Worm (Caenorhabditis elegans) whole organism, early embryonic: Measurements from ENCODE around the gene C29E4.9.
"Not testable (repeated sequence)": the region's sequence is repeated elsewhere in the genome, so short reads cannot be mapped to it uniquely, and the experiment has no call there.

Experiments
- B0310.2 ChIP-seq: sonication (generic microtip); optimal IDR thresholded peaks from 2 replicates; lab custom pipeline; 2016; ENCODE audit warnings: mild to moderate bottlenecking, missing genetic modification characterization, missing compliant biosample characterization
- F13C5.2 ChIP-seq: sonication (generic microtip); optimal IDR thresholded peaks from 2 replicates; lab custom pipeline; 2017; ENCODE audit warnings: mild to moderate bottlenecking, missing genetic modification characterization, inconsistent platforms, missing compliant biosample characterization
- aly-1 ChIP-seq: sonication (generic microtip); optimal IDR thresholded peaks from 2 replicates; lab custom pipeline; 2016; ENCODE audit warnings: missing genetic modification characterization, missing compliant biosample characterization
- ama-1 ChIP-seq: fragments of 150-350 bp; optimal IDR thresholded peaks from 2 replicates; lab custom pipeline; 2014
- ceh-13 ChIP-seq: fragments of 200-800 bp; sonication (Bioruptor generic); optimal IDR thresholded peaks from 2 replicates; lab custom pipeline; 2018; ENCODE audit warnings: mild to moderate bottlenecking, missing genetic modification characterization, missing compliant biosample characterization
- ceh-36 ChIP-seq: sonication (generic microtip); optimal IDR thresholded peaks from 2 replicates; lab custom pipeline; 2016; ENCODE audit warnings: missing genetic modification characterization, inconsistent platforms, missing compliant biosample characterization
- ets-7 ChIP-seq: sonication (generic microtip); optimal IDR thresholded peaks from 2 replicates; lab custom pipeline; 2016; ENCODE audit warnings: missing genotype, missing genetic modification characterization, missing compliant biosample characterization
- flt-1 ChIP-seq: fragments of 200-800 bp; sonication (Bioruptor generic); IDR thresholded peaks from 2 replicates; pipeline ENCODE4 v1.3.6; 2022; ENCODE audit warnings: missing genetic modification characterization, missing compliant biosample characterization
- hmbx-1 ChIP-seq: sonication (generic microtip); optimal IDR thresholded peaks from 2 replicates; lab custom pipeline; 2016; ENCODE audit warnings: mild to moderate bottlenecking, missing genetic modification characterization, missing compliant biosample characterization
- hmg-4 ChIP-seq: fragments of 200-800 bp; sonication (Bioruptor generic); optimal IDR thresholded peaks from 2 replicates; lab custom pipeline; 2018; ENCODE audit warnings: mild to moderate bottlenecking, missing genetic modification characterization, missing compliant biosample characterization
- hnd-1 ChIP-seq: sonication (generic microtip); optimal IDR thresholded peaks from 2 replicates; lab custom pipeline; 2016; ENCODE audit warnings: missing genetic modification characterization, missing compliant biosample characterization
- pes-1 ChIP-seq: fragments of 200-800 bp; sonication (Bioruptor generic); IDR thresholded peaks from 2 replicates; pipeline ENCODE4 v1.3.6; 2022; ENCODE audit warnings: missing genetic modification reagents, missing genetic modification characterization, missing compliant biosample characterization
- scrt-1 ChIP-seq: fragments of 200-800 bp; sonication (Bioruptor generic); IDR thresholded peaks from 2 replicates; pipeline ENCODE4 v1.3.6; 2022; ENCODE audit warnings: missing genetic modification characterization, missing compliant biosample characterization
- sea-1 ChIP-seq: fragments of 200-800 bp; sonication (Bioruptor generic); conservative IDR thresholded peaks from 2 replicates; pipeline ENCODE4 v1.3.6; 2022; ENCODE audit warnings: missing genetic modification characterization, missing compliant biosample characterization
- tbx-11 ChIP-seq: fragments of 200-800 bp; sonication (Bioruptor generic); IDR thresholded peaks from 2 replicates; pipeline ENCODE4 v1.3.6; 2022; ENCODE audit warnings: missing genetic modification characterization, missing compliant biosample characterization
- tbx-37 ChIP-seq: fragments of 200-800 bp; sonication (Bioruptor generic); conservative IDR thresholded peaks from 2 replicates; pipeline ENCODE4 v1.3.6; 2022; ENCODE audit warnings: missing genetic modification reagents, missing genetic modification characterization, missing compliant biosample characterization
- tra-4 ChIP-seq: sonication (generic microtip); optimal IDR thresholded peaks from 2 replicates; lab custom pipeline; 2017; ENCODE audit warnings: missing genetic modification characterization, missing compliant biosample characterization

Gene C29E4.9

DNA sequence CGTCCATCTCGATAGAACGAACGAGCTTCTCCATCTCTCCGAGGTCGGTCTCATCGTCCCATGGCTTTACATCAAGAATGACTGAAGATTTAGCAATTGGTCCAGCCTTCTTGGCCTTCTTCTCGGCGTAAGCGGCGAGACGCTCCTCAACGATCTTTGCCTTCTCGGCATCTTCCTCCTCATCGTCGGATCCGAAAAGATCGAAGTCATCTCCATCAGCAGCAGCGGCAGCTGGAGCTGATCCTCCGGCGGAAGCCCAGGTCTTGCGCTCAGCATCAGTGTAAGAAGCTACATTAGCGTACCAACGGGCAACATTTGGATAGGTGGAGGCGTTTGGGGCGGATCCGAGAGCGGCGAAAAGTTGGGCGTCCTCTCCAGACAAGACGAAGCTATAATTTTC is 15.8 kb upstream of the C29E4.9 start:
- TF ChIP-seq hmg-4 (GFP tag; lab: Kevin White, UChicago) (no peak), pes-1 (GFP tag; lab: Robert Waterston, UW) (no peak), ceh-36 (tag; lab: Kevin White, UChicago) (no peak), aly-1 (no peak), hmbx-1 (tag; lab: Kevin White, UChicago) (no peak), scrt-1 (GFP tag; lab: Robert Waterston, UW) (no peak), ama-1 (no peak), tbx-37 (GFP tag; lab: Robert Waterston, UW) (no peak), B0310.2 (tag; lab: Kevin White, UChicago) (no peak), ets-7 (tag; lab: Kevin White, UChicago) (no peak), tra-4 (tag; lab: Kevin White, UChicago) (no peak), flt-1 (GFP tag; lab: Robert Waterston, UW) (no peak), ceh-13 (GFP tag; lab: Kevin White, UChicago) (no peak), hnd-1 (tag; lab: Kevin White, UChicago) (no peak), tbx-11 (GFP tag; lab: Robert Waterston, UW) (no peak), F13C5.2 (no peak)

DNA sequence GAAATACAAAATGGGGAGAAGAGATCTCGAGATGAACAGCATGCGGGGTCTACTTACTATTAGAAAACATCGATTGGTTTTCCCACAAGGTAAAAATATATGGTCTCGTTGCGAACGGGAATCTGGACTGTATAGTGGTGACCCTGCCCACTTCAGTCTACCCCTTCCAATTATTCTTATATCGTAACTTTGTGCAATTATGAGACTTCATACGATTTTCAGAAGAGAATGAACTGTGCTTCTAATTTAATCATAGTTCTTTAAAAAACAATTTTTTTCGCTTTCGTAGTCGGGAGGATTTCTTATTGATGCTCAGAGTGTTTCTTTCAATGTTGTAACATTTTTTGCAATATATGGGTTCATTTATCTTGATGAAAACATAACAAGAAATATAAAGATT is 15.2 kb upstream of the C29E4.9 start, which contains the start of gene F54H12.5:
F54H12.5 (minus strand) TSS at position 101 of the 400 bp plus-strand sequence.
- no peak for TF ChIP-seq ceh-13 (GFP tag; lab: Kevin White, UChicago)
- TF ChIP-seq hmbx-1 (tag; lab: Kevin White, UChicago): no peak
- TF ChIP-seq ceh-36 (tag; lab: Kevin White, UChicago): no peak
- no peak for TF ChIP-seq scrt-1 (GFP tag; lab: Robert Waterston, UW)
- TF ChIP-seq hnd-1 (tag; lab: Kevin White, UChicago): no peak
- no peak for TF ChIP-seq F13C5.2
- TF ChIP-seq flt-1 (GFP tag; lab: Robert Waterston, UW): no peak
- no peak for TF ChIP-seq ama-1

DNA sequence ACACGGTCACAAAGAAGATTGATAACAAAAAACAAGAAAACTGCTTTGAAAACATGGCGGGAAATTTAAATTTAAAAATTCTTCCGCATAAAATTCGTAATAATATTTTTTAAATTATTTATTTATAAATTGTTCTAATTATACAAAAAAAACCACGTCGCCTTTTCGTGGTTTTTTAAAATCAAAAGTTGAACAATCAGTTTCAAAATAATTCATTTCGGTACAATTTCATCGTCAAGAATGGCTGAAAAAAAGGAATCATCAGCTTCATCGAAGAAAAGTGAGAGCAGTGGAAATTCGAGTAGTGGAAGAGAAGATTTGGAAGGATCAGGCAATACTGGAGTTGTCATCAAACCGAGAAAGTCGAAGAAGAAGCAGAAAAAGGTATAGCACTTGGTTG is 12.3 kb upstream of the C29E4.9 start, which contains the start of the genes F54H12.8 and F54H12.7:
F54H12.8 (minus strand) TSS at position 101 of the 400 bp plus-strand sequence.
F54H12.7 (plus strand) TSS at position 229 of the 400 bp plus-strand sequence.
- TF ChIP-seq hnd-1 (tag; lab: Kevin White, UChicago) (no peak), ama-1 (no peak), tra-4 (tag; lab: Kevin White, UChicago) (no peak), aly-1 (no peak), F13C5.2 (no peak), ets-7 (tag; lab: Kevin White, UChicago) (no peak), sea-1 (GFP tag; lab: Robert Waterston, UW) (no peak), hmg-4 (GFP tag; lab: Kevin White, UChicago) (no peak), scrt-1 (GFP tag; lab: Robert Waterston, UW) (no peak), pes-1 (GFP tag; lab: Robert Waterston, UW) (no peak), tbx-11 (GFP tag; lab: Robert Waterston, UW) (no peak), flt-1 (GFP tag; lab: Robert Waterston, UW) (no peak), ceh-36 (tag; lab: Kevin White, UChicago) (no peak), tbx-37 (GFP tag; lab: Robert Waterston, UW) (no peak), hmbx-1 (tag; lab: Kevin White, UChicago) (no peak), B0310.2 (tag; lab: Kevin White, UChicago) (no peak), ceh-13 (GFP tag; lab: Kevin White, UChicago) (no peak)

DNA sequence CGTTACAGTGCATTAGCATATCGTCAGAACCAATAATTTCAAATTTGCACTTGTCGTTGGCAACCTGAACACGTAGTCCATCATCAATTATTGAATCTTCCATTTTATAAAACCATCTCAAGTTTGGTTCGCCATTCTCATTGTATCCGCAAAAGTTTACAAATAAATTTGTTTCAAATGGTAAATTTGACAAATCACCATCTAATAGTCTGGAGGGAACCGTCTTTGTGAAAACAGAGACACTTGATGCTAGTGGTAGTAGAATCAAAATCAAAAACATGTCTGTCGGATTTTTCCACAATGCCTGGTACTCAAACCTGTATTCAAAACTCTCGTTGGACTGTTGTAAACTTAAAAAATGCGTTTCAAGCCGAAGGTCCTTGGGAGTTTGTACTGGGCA is 7.4 kb upstream of the C29E4.9 start, which contains the start of gene F54H12.2:
F54H12.2 (plus strand) TSS at position 301 of the 400 bp plus-strand sequence.
- not testable (repeated sequence) for TF ChIP-seq ceh-36 (tag; lab: Kevin White, UChicago); pes-1 (GFP tag; lab: Robert Waterston, UW); aly-1

DNA sequence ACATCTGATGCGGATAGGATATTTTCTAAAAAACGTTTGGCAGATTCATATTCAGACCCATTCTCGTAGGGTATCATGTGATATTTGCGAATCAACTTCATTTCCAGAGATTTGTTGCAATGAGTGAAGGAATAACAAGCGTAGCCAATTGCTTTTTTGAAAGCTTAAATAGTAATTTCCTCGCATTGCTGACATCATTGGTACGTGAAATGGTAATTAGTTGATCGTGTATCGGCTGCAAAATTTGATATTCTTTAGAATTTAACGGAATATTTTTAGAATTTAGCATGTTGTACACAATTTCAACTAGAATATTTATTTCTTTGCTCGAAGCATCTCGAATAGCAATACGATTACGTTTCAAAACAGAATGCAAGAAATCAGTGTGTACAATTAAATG is 5.8 kb upstream of the C29E4.9 start, which contains the start of gene F54H12.4:
F54H12.4 (minus strand) TSS at position 101 of the 400 bp plus-strand sequence.
- TF ChIP-seq tra-4 (tag; lab: Kevin White, UChicago); aly-1; ceh-13 (GFP tag; lab: Kevin White, UChicago): not testable (repeated sequence)

DNA sequence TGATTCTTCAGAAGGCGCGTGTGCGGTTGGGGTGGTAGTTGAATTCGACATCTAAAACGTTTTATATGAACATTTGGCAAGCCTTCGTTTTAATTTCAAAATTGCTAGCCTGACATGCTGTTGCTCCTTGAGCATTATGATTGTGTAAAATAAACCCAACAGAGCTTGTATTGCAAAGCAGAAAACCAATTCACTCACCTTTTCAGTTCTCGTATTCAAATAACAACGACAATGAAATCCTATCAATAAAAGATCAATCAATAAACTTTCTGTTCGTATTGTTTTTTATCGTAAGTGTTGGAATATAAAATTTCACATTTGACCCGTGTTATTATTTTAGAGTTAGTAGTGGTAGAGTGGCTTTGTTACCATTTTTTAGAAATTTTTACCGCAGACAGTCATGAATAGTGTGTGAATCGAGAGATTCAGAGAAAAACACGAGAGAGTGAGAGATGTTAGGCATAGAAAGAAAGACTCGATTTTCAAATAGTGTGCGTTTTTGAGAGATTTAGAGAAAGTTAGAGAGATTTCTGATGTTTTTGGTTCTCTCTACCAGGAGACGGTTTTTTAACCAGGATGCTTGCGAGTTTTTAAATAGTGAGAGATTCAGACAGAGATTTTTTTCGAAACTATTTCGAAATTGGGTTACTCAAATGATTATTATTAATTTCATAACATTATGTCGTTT is 2.2 kb upstream of the C29E4.9 start, which contains the start of gene F54H12.10:
F54H12.10 (minus strand) TSS at position 51 of the 688 bp plus-strand sequence.
- not testable (repeated sequence) for TF ChIP-seq ama-1; hnd-1 (tag; lab: Kevin White, UChicago); pes-1 (GFP tag; lab: Robert Waterston, UW)

DNA sequence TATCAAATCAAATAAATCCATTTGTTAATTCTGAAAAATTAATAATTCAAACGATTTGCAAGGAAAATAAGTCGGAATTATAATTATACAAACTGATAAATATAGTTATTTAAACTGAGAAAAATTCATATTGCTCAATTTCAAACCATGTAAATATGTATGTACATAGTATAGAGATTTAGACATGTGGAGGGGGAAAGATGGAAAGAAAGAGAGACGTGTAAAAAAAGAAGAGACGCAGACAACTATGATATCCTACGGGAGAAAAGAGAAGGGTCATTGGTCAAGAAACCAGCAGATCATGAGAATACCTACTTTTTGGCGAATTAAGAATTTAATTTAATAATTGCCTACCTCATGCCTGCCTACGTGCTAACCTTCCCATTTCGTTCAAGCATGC is 1.2 kb upstream of the C29E4.9 start, which contains the start of gene C29E4.11:
C29E4.11 (minus strand) TSS at position 30 of the 400 bp plus-strand sequence.
- TF ChIP-seq F13C5.2: no peak
- no peak for TF ChIP-seq hmbx-1 (tag; lab: Kevin White, UChicago)
- TF ChIP-seq ama-1: no peak
- no peak for TF ChIP-seq tbx-11 (GFP tag; lab: Robert Waterston, UW)
- no peak for TF ChIP-seq ceh-13 (GFP tag; lab: Kevin White, UChicago)
- TF ChIP-seq ets-7 (tag; lab: Kevin White, UChicago): no peak
- no peak for TF ChIP-seq hnd-1 (tag; lab: Kevin White, UChicago)
- TF ChIP-seq hmg-4 (GFP tag; lab: Kevin White, UChicago): no peak
- TF ChIP-seq scrt-1 (GFP tag; lab: Robert Waterston, UW): no peak
- TF ChIP-seq aly-1: no peak
- TF ChIP-seq tbx-37 (GFP tag; lab: Robert Waterston, UW): no peak
- TF ChIP-seq B0310.2 (tag; lab: Kevin White, UChicago): no peak
- no peak for TF ChIP-seq flt-1 (GFP tag; lab: Robert Waterston, UW)
- no peak for TF ChIP-seq pes-1 (GFP tag; lab: Robert Waterston, UW)
- TF ChIP-seq tra-4 (tag; lab: Kevin White, UChicago): no peak
- no peak for TF ChIP-seq sea-1 (GFP tag; lab: Robert Waterston, UW)
